Fruit fly (Drosophila melanogaster): ENCODE data around the gene b.

DNA sequence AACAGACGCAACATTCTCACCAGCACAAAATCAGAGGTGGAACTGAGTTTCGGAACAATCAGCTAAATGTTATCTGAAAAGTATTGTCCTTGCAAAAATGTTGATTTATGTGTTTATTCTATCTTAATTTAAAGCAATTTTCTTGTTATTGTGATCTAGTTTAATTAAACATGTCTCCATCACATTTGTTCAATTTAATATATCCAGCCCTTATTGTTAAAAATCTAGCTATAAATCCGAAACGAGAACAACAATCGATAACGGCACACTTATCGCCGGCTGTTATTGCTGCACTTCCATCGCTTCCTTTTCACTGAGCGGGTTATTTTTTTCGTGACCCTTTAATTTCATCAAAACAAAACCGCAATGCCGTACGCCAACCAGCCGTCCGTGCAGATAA, 12.0 kb downstream of the b start, which contains the start of the genes GatC, PolG2 and Polr2C:
- no peak for TF ChIP-seq bab1 (GFP tag; optimal IDR thresholded peaks at IDR 0.05)
- peak; percentile 53 for TF ChIP-seq CG7101 (tag; optimal IDR thresholded peaks at IDR 0.05)
- TF ChIP-seq Hr96 (GFP tag; optimal IDR thresholded peaks at IDR 0.05) = no peak
- TF ChIP-seq kay (GFP tag; ENCODE audit: borderline replicate concordance) = no peak
- TF ChIP-seq CG5204 (GFP tag; optimal IDR thresholded peaks at IDR 0.05) = no peak

Data from whole organism, adult.